Worm (Caenorhabditis elegans) whole organism, L4 larva: ENCODE data around the gene F23F1.4.

ENCODE experiments used
- F26F4.8 ChIP-seq: fragments of 200-800 bp; sonication (Bioruptor generic); conservative IDR thresholded peaks from 2 replicates; pipeline ENCODE4 v1.3.6; 2022; ENCODE audit warnings: missing genetic modification characterization, missing compliant biosample characterization
- dpl-1 ChIP-seq: fragments of 150-350 bp; optimal IDR thresholded peaks from 2 replicates; lab custom pipeline; 2014; ENCODE audit warnings: missing biosample characterization, missing genetic modification reagents, missing genetic modification characterization
- lin-38 ChIP-seq: fragments of 200-800 bp; sonication (Bioruptor generic); IDR thresholded peaks from 2 replicates; pipeline ENCODE4 v1.3.6; 2022; ENCODE audit warnings: missing genetic modification reagents, missing genetic modification characterization, missing compliant biosample characterization
- mdl-1 ChIP-seq, 2 experiments: fragments of 150-350 bp in 1 of 2; sonication (generic microtip) in 1 of 2; optimal IDR thresholded peaks; 2 replicates each; lab custom pipeline; 2014 to 2017; ENCODE audit warnings: missing biosample characterization in 2 of 2, missing genetic modification characterization in 2 of 2
- snpc-4 ChIP-seq: fragments of 150-350 bp; optimal IDR thresholded peaks from 2 replicates; lab custom pipeline; 2014; ENCODE audit warnings: missing biosample characterization, missing genetic modification characterization
- unc-130 ChIP-seq: sonication (generic microtip); optimal IDR thresholded peaks from 2 replicates; lab custom pipeline; 2016; ENCODE audit warnings: missing genetic modification reagents, missing genetic modification characterization, missing compliant biosample characterization

- TF ChIP-seq mdl-1 (tag; optimal IDR thresholded peaks at IDR 0.05; lab: Kevin White, UChicago) = no peak
- TF ChIP-seq F26F4.8 = no peak
- no peak for TF ChIP-seq dpl-1 (GFP tag; lab: Kevin White, UChicago)
- TF ChIP-seq lin-38 (GFP tag; lab: Robert Waterston, UW) = no peak
- no peak for TF ChIP-seq unc-130 (GFP tag; lab: Kevin White, UChicago)
- TF ChIP-seq snpc-4 = no peak
Observed at ce11 chrII:76662-77061, 48.4 kb upstream of the F23F1.4 start.
